Fruit fly (Drosophila melanogaster): ENCODE results near the gene CG31668.

Gene CG31668

dm6 chr2L:2249578-2249977 lies 43.6 kb upstream of the CG31668 start (continued):
- TF ChIP-seq prd (optimal IDR thresholded peaks at IDR 0.05), result no peak
- peak; percentile 65; the same call in 2 of the 3 replicates for TF ChIP-seq prd (GFP tag; IDR thresholded peaks at IDR 0.05)
- peak; percentile 70 for TF ChIP-seq sens (GFP tag)
- TF ChIP-seq chif (GFP tag; optimal IDR thresholded peaks at IDR 0.05), result no peak

- TF ChIP-seq az2 (GFP tag; optimal IDR thresholded peaks at IDR 0.05), result no peak
- TF ChIP-seq CG1233 (GFP tag; optimal IDR thresholded peaks at IDR 0.05), result no peak
- TF ChIP-seq slou (GFP tag; optimal IDR thresholded peaks at IDR 0.05), result no peak
- no peak for TF ChIP-seq dmrt11E (tag; optimal IDR thresholded peaks at IDR 0.05)
- no peak for TF ChIP-seq eyg (GFP tag; optimal IDR thresholded peaks at IDR 0.05)
- TF ChIP-seq caup (GFP tag; optimal IDR thresholded peaks at IDR 0.05; ENCODE audit: severe bottlenecking), result no peak
- TF ChIP-seq CG7271 (tag; optimal IDR thresholded peaks at IDR 0.05), result no peak
- TF ChIP-seq HLH3B (GFP tag; IDR thresholded peaks at IDR 0.05), result no peak
- no peak for TF ChIP-seq CG12219 (GFP tag; optimal IDR thresholded peaks at IDR 0.05)
- no peak for TF ChIP-seq toy (GFP tag; IDR thresholded peaks at IDR 0.05)
Observed at dm6 chr2L:2242783-2243182, 36.8 kb upstream of the CG31668 start.

DNA sequence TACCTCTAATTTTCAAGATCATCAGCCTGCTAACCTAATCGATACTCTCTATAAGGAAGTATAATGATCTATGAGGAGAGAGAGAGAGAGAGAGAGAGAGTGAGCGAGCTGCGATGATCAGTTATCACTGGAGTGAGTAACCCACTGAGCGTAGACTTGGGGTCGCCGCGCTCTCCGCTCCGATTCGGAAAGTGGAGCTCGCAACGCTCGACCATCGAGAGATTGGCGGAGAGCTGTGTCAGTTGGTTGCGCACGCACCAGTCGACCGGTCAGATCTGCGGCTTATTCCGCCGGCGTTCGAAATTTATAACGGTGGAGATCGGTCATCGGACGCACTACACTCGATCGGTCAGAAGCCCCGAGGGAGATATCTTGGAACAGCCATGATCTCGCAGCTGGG lies 36.2 kb upstream of the CG31668 start, which contains the start of gene CG4267:
TSS of gene CG4267 (plus strand) at position 240 of the 400 bp plus-strand sequence.
- TF ChIP-seq CG13775 (GFP tag; optimal IDR thresholded peaks at IDR 0.05), result no peak
- TF ChIP-seq chm (GFP tag; IDR thresholded peaks at IDR 0.05), result peak; percentile 60
- TF ChIP-seq lmd (GFP tag; IDR thresholded peaks at IDR 0.05), result 0 out of 2 replicates have a peak, but pooled peaks have one; percentile 10
- TF ChIP-seq run (tag; optimal IDR thresholded peaks at IDR 0.05), result no peak
- peak; percentile 52; the same call in 1 of the 3 replicates for TF ChIP-seq ci (GFP tag; IDR thresholded peaks at IDR 0.05)
- TF ChIP-seq ftz-f1 (GFP tag; optimal IDR thresholded peaks at IDR 0.05), result peak; percentile 45
- TF ChIP-seq CG11456 (GFP tag; IDR thresholded peaks at IDR 0.05), result 0 out of 3 replicates have a peak, but pooled peaks have one; percentile 35
- TF ChIP-seq hbn (GFP tag; IDR thresholded peaks at IDR 0.05; ENCODE audit: partially characterized antibody), result peak; percentile 50
- peak; percentile 32; the same call in 1 of the 3 replicates for TF ChIP-seq Doc3 (GFP tag; IDR thresholded peaks at IDR 0.05; ENCODE audit: partially characterized antibody)
- TF ChIP-seq CG13287 (GFP tag; IDR thresholded peaks at IDR 0.05; ENCODE audit: partially characterized antibody), result peak; percentile 50
- TF ChIP-seq CG2678 (tag; optimal IDR thresholded peaks at IDR 0.05), result no peak
- 0 out of 2 replicates have a peak, but pooled peaks have one; percentile 9 for TF ChIP-seq onecut (GFP tag; IDR thresholded peaks at IDR 0.05)
- TF ChIP-seq D19A (tag; optimal IDR thresholded peaks at IDR 0.05), result no peak
- TF ChIP-seq zfh1 (GFP tag; IDR thresholded peaks at IDR 0.05), result 0 out of 3 replicates have a peak, but pooled peaks have one; percentile 43
- peak; percentile 34; the same call in 1 of the 2 replicates for TF ChIP-seq Bgb (GFP tag; IDR thresholded peaks at IDR 0.05; ENCODE audit: partially characterized antibody)
- TF ChIP-seq Trl (optimal IDR thresholded peaks at IDR 0.05), result peak; percentile 90 to 93
- TF ChIP-seq Trl (GFP tag; optimal IDR thresholded peaks at IDR 0.05), result no peak
- 0 out of 3 replicates have a peak, but pooled peaks have one; percentile 9 for TF ChIP-seq gce (GFP tag; IDR thresholded peaks at IDR 0.05)
- TF ChIP-seq Usf (GFP tag; optimal IDR thresholded peaks at IDR 0.05), result no peak
- TF ChIP-seq Dbx (GFP tag; IDR thresholded peaks at IDR 0.05), result peak; percentile 27; the same call in 1 of the 3 replicates
- TF ChIP-seq zen2 (GFP tag; IDR thresholded peaks at IDR 0.05; ENCODE audit: partially characterized antibody), result peak; percentile 67; the same call in 2 of the 3 replicates
- no peak for TF ChIP-seq CG10147 (GFP tag; optimal IDR thresholded peaks at IDR 0.05)
- no peak for TF ChIP-seq CG1529 (GFP tag; optimal IDR thresholded peaks at IDR 0.05)
- peak; percentile 87 for TF ChIP-seq yki (optimal IDR thresholded peaks at IDR 0.05)
- TF ChIP-seq Camta (GFP tag; optimal IDR thresholded peaks at IDR 0.05), result no peak
- TF ChIP-seq Med (GFP tag), result peak; percentile 80
- TF ChIP-seq Dip2 (GFP tag; IDR thresholded peaks at IDR 0.05), result no peak
- TF ChIP-seq phol (tag; optimal IDR thresholded peaks at IDR 0.05), result no peak
- peak; percentile 40; the same call in 1 of the 2 replicates for TF ChIP-seq vvl (GFP tag; IDR thresholded peaks at IDR 0.05)
- TF ChIP-seq CG10462 (GFP tag; optimal IDR thresholded peaks at IDR 0.05), result no peak
- TF ChIP-seq Jarid2 (GFP tag; optimal IDR thresholded peaks at IDR 0.05), result peak; percentile 80
- peak; percentile 40 for TF ChIP-seq gro (GFP tag; optimal IDR thresholded peaks at IDR 0.05)
- TF ChIP-seq Deaf1 (tag; optimal IDR thresholded peaks at IDR 0.05), result peak; percentile 60
- peak; percentile 32; the same call in 1 of the 2 replicates for TF ChIP-seq Rfx (GFP tag; IDR thresholded peaks at IDR 0.05)
- peak; percentile 50; the same call in 1 of the 2 replicates for TF ChIP-seq sna (GFP tag; IDR thresholded peaks at IDR 0.05; ENCODE audit: partially characterized antibody)
- no peak for TF ChIP-seq slou (GFP tag; optimal IDR thresholded peaks at IDR 0.05)
